Fruit fly (Drosophila melanogaster): ENCODE data around the gene Gr66a.
A peak's percentile ranks its signal among the peaks of the same experiment; 100 is the strongest.

Gene Gr66a

dm6 chr3L:8299224-8300130 lies 7.3 kb downstream of the Gr66a start, which contains the start of the genes Arl5 and CG13671:
Gene Arl5, minus strand, starts transcription at chr3L:8299839.
Gene CG13671, plus strand, starts transcription at chr3L:8300064.
- TF ChIP-seq odd (GFP tag; optimal IDR thresholded peaks at IDR 0.05) (no peak), Pdp1 (GFP tag; optimal IDR thresholded peaks at IDR 0.05) (peak; percentile 50 to 57), CTCF (GFP tag; optimal IDR thresholded peaks at IDR 0.05) (peak; percentile 1), CG7963 (GFP tag; IDR thresholded peaks at IDR 0.05; ENCODE audit: partially characterized antibody) (peak; percentile 67), lola (GFP tag; optimal IDR thresholded peaks at IDR 0.05) (peak in 2 of 3 experiments; percentile 16 to 60), D19B (GFP tag; optimal IDR thresholded peaks at IDR 0.05) (peak; percentile 15), Dll (GFP tag; IDR thresholded peaks at IDR 0.05; ENCODE audit: partially characterized antibody) (peak; percentile 86), salm (tag; optimal IDR thresholded peaks at IDR 0.05) (peak; percentile 25), E2f2 (GFP tag; IDR thresholded peaks at IDR 0.05) (peak; percentile 73), gcm (GFP tag; optimal IDR thresholded peaks at IDR 0.05) (peak; percentile 51), Drgx (GFP tag; IDR thresholded peaks at IDR 0.05) (peak; percentile 70), Nf-YB (GFP tag; optimal IDR thresholded peaks at IDR 0.05) (peak; percentile 29), sim (GFP tag; IDR thresholded peaks at IDR 0.05) (0 out of 2 replicates have a peak, but pooled peaks have one; percentile 30), fd102C (GFP tag; optimal IDR thresholded peaks at IDR 0.05) (peak; percentile 19), Atf-2 (GFP tag; optimal IDR thresholded peaks at IDR 0.05) (peak; percentile 10), CG32772 (GFP tag; IDR thresholded peaks at IDR 0.05) (peak; percentile 83), CG14965 (GFP tag; optimal IDR thresholded peaks at IDR 0.05; ENCODE audit: borderline replicate concordance) (no peak), CG2116 (GFP tag; optimal IDR thresholded peaks at IDR 0.05) (peak; percentile 86), Adf1 (GFP tag; IDR thresholded peaks at IDR 0.05) (peak; percentile 21), exex (tag; optimal IDR thresholded peaks at IDR 0.05) (peak; percentile 85), pum (GFP tag; optimal IDR thresholded peaks at IDR 0.05) (peak; percentile 54), vfl (GFP tag; optimal IDR thresholded peaks at IDR 0.05) (peak; percentile 54), B-H1 (GFP tag; IDR thresholded peaks at IDR 0.05) (peak; percentile 69; the same call in 1 of the 3 replicates), CG2712 (tag; optimal IDR thresholded peaks at IDR 0.05) (peak; percentile 84), eyg (GFP tag; optimal IDR thresholded peaks at IDR 0.05) (peak; percentile 7), gcm2 (GFP tag; optimal IDR thresholded peaks at IDR 0.05) (peak; percentile 47), Dip2 (GFP tag; IDR thresholded peaks at IDR 0.05) (no peak), bsh (GFP tag; optimal IDR thresholded peaks at IDR 0.05) (peak in 1 of 2 experiments; percentile 83), bigmax (GFP tag; optimal IDR thresholded peaks at IDR 0.05) (no peak), hbn (GFP tag; IDR thresholded peaks at IDR 0.05; ENCODE audit: partially characterized antibody) (peak; percentile 73), PHDP (tag; optimal IDR thresholded peaks at IDR 0.05) (peak; percentile 74), CG1832 (GFP tag; optimal IDR thresholded peaks at IDR 0.05) (no peak), ac (GFP tag; optimal IDR thresholded peaks at IDR 0.05) (no peak), Hand (GFP tag; optimal IDR thresholded peaks at IDR 0.05) (no peak), CG12769 (tag; optimal IDR thresholded peaks at IDR 0.05) (peak; percentile 20), vnd (GFP tag; IDR thresholded peaks at IDR 0.05; ENCODE audit: partially characterized antibody) (peak; percentile 78), CG2889 (GFP tag; IDR thresholded peaks at IDR 0.05) (peak; percentile 68; the same call in 1 of the 3 replicates), CG9437 (GFP tag; optimal IDR thresholded peaks at IDR 0.05) (peak; percentile 59), CG17612 (GFP tag; IDR thresholded peaks at IDR 0.05) (0 out of 2 replicates have a peak, but pooled peaks have one; percentile 33), hb (GFP tag; IDR thresholded peaks at IDR 0.05; ENCODE audit: partially characterized antibody) (peak; percentile 77; the same call in 2 of the 3 replicates), her (GFP tag; optimal IDR thresholded peaks at IDR 0.05) (peak; percentile 35), ham (GFP tag; IDR thresholded peaks at IDR 0.05) (no peak), CG1647 (GFP tag; optimal IDR thresholded peaks at IDR 0.05) (peak; percentile 70), CG6689 (GFP tag; IDR thresholded peaks at IDR 0.05) (peak; percentile 75), CG16863 (GFP tag; optimal IDR thresholded peaks at IDR 0.05) (peak; percentile 54), cas (GFP tag; IDR thresholded peaks at IDR 0.05) (0 out of 2 replicates have a peak, but pooled peaks have one; percentile 55), CG30403 (GFP tag; optimal IDR thresholded peaks at IDR 0.05) (peak; percentile 89)
